Worm (Caenorhabditis elegans) whole organism, early embryonic: ENCODE results near the gene H21P03.10.
A peak's percentile ranks its signal among the peaks of the same experiment; 100 is the strongest.

Source experiments
- B0310.2 ChIP-seq: sonication (generic microtip); optimal IDR thresholded peaks from 2 replicates; lab custom pipeline; 2016; ENCODE audit warnings: mild to moderate bottlenecking, missing genetic modification characterization, missing compliant biosample characterization
- F13C5.2 ChIP-seq: sonication (generic microtip); optimal IDR thresholded peaks from 2 replicates; lab custom pipeline; 2017; ENCODE audit warnings: mild to moderate bottlenecking, missing genetic modification characterization, inconsistent platforms, missing compliant biosample characterization
- aly-1 ChIP-seq: sonication (generic microtip); optimal IDR thresholded peaks from 2 replicates; lab custom pipeline; 2016; ENCODE audit warnings: missing genetic modification characterization, missing compliant biosample characterization
- ama-1 ChIP-seq: fragments of 150-350 bp; optimal IDR thresholded peaks from 2 replicates; lab custom pipeline; 2014
- ceh-13 ChIP-seq: fragments of 200-800 bp; sonication (Bioruptor generic); optimal IDR thresholded peaks from 2 replicates; lab custom pipeline; 2018; ENCODE audit warnings: mild to moderate bottlenecking, missing genetic modification characterization, missing compliant biosample characterization
- ceh-36 ChIP-seq: sonication (generic microtip); optimal IDR thresholded peaks from 2 replicates; lab custom pipeline; 2016; ENCODE audit warnings: missing genetic modification characterization, inconsistent platforms, missing compliant biosample characterization
- ets-7 ChIP-seq: sonication (generic microtip); optimal IDR thresholded peaks from 2 replicates; lab custom pipeline; 2016; ENCODE audit warnings: missing genotype, missing genetic modification characterization, missing compliant biosample characterization
- flt-1 ChIP-seq: fragments of 200-800 bp; sonication (Bioruptor generic); IDR thresholded peaks from 2 replicates; pipeline ENCODE4 v1.3.6; 2022; ENCODE audit warnings: missing genetic modification characterization, missing compliant biosample characterization
- hmbx-1 ChIP-seq: sonication (generic microtip); optimal IDR thresholded peaks from 2 replicates; lab custom pipeline; 2016; ENCODE audit warnings: mild to moderate bottlenecking, missing genetic modification characterization, missing compliant biosample characterization
- hmg-4 ChIP-seq: fragments of 200-800 bp; sonication (Bioruptor generic); optimal IDR thresholded peaks from 2 replicates; lab custom pipeline; 2018; ENCODE audit warnings: mild to moderate bottlenecking, missing genetic modification characterization, missing compliant biosample characterization
- hnd-1 ChIP-seq: sonication (generic microtip); optimal IDR thresholded peaks from 2 replicates; lab custom pipeline; 2016; ENCODE audit warnings: missing genetic modification characterization, missing compliant biosample characterization
- pes-1 ChIP-seq: fragments of 200-800 bp; sonication (Bioruptor generic); IDR thresholded peaks from 2 replicates; pipeline ENCODE4 v1.3.6; 2022; ENCODE audit warnings: missing genetic modification reagents, missing genetic modification characterization, missing compliant biosample characterization
- scrt-1 ChIP-seq: fragments of 200-800 bp; sonication (Bioruptor generic); IDR thresholded peaks from 2 replicates; pipeline ENCODE4 v1.3.6; 2022; ENCODE audit warnings: missing genetic modification characterization, missing compliant biosample characterization
- sea-1 ChIP-seq: fragments of 200-800 bp; sonication (Bioruptor generic); conservative IDR thresholded peaks from 2 replicates; pipeline ENCODE4 v1.3.6; 2022; ENCODE audit warnings: missing genetic modification characterization, missing compliant biosample characterization
- tbx-11 ChIP-seq: fragments of 200-800 bp; sonication (Bioruptor generic); IDR thresholded peaks from 2 replicates; pipeline ENCODE4 v1.3.6; 2022; ENCODE audit warnings: missing genetic modification characterization, missing compliant biosample characterization
- tbx-37 ChIP-seq: fragments of 200-800 bp; sonication (Bioruptor generic); conservative IDR thresholded peaks from 2 replicates; pipeline ENCODE4 v1.3.6; 2022; ENCODE audit warnings: missing genetic modification reagents, missing genetic modification characterization, missing compliant biosample characterization
- tra-4 ChIP-seq: sonication (generic microtip); optimal IDR thresholded peaks from 2 replicates; lab custom pipeline; 2017; ENCODE audit warnings: missing genetic modification characterization, missing compliant biosample characterization

Gene H21P03.10

ce11 chrIV:11480027-11480896, 20.3 kb upstream of the H21P03.10 start, which contains the start of the genes mbf-1 and nse-4:
TSS of gene mbf-1 (minus strand) at chrIV:11480369.
TSS of gene nse-4 (plus strand) at chrIV:11480846.
- peak; percentile 57 for TF ChIP-seq F13C5.2
- TF ChIP-seq pes-1 (GFP tag; lab: Robert Waterston, UW), result no peak
- no peak for TF ChIP-seq B0310.2 (tag; lab: Kevin White, UChicago)
- no peak for TF ChIP-seq ceh-36 (tag; lab: Kevin White, UChicago)
- TF ChIP-seq tbx-11, result no peak
- no peak for TF ChIP-seq ets-7 (tag; lab: Kevin White, UChicago)

DNA sequence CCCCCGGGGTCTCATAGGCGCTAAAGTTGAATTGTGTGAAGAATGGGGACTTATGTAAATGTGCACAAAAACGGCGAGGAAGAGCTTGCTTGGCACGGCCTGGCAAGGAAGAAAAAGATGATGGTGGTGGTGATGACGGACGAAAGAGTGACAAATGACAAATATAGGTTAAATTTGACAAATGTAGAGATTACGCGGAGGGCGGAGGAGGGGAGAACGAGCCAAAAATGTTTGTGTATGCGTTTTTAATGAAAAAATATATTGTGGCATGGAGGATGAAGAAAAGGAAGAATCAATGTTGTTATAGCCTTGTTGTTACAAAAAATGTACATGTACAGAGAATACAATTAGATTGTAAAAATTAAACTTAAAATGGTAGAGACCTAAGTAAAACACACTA, 13.7 kb upstream of the H21P03.10 start:
- no peak for TF ChIP-seq ama-1 (lab: Kevin White, UChicago)
- TF ChIP-seq tbx-37 (GFP tag; lab: Robert Waterston, UW), result no peak
- TF ChIP-seq hnd-1, result no peak
- no peak for TF ChIP-seq ceh-36 (tag; lab: Kevin White, UChicago)
- no peak for TF ChIP-seq sea-1 (GFP tag; lab: Robert Waterston, UW)
- no peak for TF ChIP-seq B0310.2 (tag; lab: Kevin White, UChicago)
- TF ChIP-seq ets-7 (tag; lab: Kevin White, UChicago), result no peak
- no peak for TF ChIP-seq hmbx-1 (tag; lab: Kevin White, UChicago)
- TF ChIP-seq scrt-1 (GFP tag; lab: Robert Waterston, UW), result no peak
- no peak for TF ChIP-seq tra-4 (tag; lab: Kevin White, UChicago)
- TF ChIP-seq tbx-11, result no peak
- TF ChIP-seq flt-1 (GFP tag; lab: Robert Waterston, UW), result no peak
- TF ChIP-seq aly-1, result no peak
- no peak for TF ChIP-seq pes-1 (GFP tag; lab: Robert Waterston, UW)
- no peak for TF ChIP-seq F13C5.2
- no peak for TF ChIP-seq ceh-13 (GFP tag; lab: Kevin White, UChicago)

DNA sequence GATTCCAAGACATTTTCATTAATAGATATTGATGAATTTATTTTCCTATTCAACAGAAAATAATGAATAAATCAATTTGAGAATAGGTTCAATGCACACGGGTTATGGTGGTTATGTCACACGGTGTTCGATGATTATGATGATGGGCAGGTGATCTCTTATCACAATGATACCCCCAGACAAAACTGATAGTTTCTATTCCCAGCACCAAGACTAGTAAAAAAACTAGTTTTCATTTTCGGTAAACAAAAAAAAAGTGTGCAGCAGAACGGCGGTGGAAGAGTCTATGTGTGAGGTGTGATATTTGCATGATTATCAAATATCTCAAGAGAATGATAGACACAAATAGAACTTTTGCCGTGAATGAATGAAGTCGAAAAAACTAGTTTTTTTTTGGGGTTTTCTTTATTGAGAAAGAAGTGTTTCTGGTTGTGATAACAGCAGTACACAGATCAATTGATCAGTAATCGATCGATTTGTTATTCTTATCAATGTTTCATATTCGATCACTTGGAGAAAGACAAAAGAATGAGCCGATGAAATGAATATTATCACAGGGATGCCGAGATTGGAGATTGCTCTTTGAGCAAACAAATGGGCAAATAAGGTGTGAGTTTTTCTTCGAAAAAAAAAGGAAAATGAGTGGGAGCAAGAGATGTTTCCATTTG, 12.5 kb upstream of the H21P03.10 start:
- TF ChIP-seq ama-1 (lab: Kevin White, UChicago) (no peak), tra-4 (tag; lab: Kevin White, UChicago) (no peak), ceh-13 (GFP tag; lab: Kevin White, UChicago) (no peak), hnd-1 (no peak), hmbx-1 (tag; lab: Kevin White, UChicago) (no peak), flt-1 (GFP tag; lab: Robert Waterston, UW) (no peak), hmg-4 (no peak), tbx-37 (GFP tag; lab: Robert Waterston, UW) (no peak), pes-1 (GFP tag; lab: Robert Waterston, UW) (no peak), scrt-1 (GFP tag; lab: Robert Waterston, UW) (no peak), ets-7 (tag; lab: Kevin White, UChicago) (no peak), ceh-36 (tag; lab: Kevin White, UChicago) (no peak)

DNA sequence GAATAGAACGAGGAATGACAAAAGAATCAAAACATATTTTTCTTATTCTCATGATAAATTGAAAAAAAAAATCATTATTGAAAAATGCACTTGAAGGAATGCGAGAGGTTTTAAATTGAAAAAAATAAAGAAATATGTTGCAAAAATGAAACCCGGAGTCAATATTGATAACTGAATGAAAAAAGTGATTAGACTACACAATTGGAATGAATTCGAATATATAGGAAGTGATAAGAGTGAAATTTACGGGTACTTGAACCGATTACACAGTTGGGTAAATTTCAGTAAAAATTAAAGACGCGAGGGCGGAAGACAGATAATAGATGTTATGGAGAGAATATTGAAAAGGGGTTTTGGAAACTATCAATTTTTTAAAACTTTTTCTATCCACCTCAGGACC, 11.4 kb upstream of the H21P03.10 start:
- TF ChIP-seq tbx-11, result no peak
- TF ChIP-seq ama-1 (lab: Kevin White, UChicago), result no peak
- TF ChIP-seq aly-1, result no peak
- TF ChIP-seq hmbx-1 (tag; lab: Kevin White, UChicago), result no peak
- TF ChIP-seq tra-4 (tag; lab: Kevin White, UChicago), result no peak
- no peak for TF ChIP-seq pes-1 (GFP tag; lab: Robert Waterston, UW)
- no peak for TF ChIP-seq ceh-13 (GFP tag; lab: Kevin White, UChicago)
- TF ChIP-seq flt-1 (GFP tag; lab: Robert Waterston, UW), result no peak
- no peak for TF ChIP-seq sea-1 (GFP tag; lab: Robert Waterston, UW)
- no peak for TF ChIP-seq ets-7 (tag; lab: Kevin White, UChicago)
- no peak for TF ChIP-seq B0310.2 (tag; lab: Kevin White, UChicago)
- no peak for TF ChIP-seq tbx-37 (GFP tag; lab: Robert Waterston, UW)
- TF ChIP-seq scrt-1 (GFP tag; lab: Robert Waterston, UW), result no peak
- no peak for TF ChIP-seq hnd-1
- TF ChIP-seq F13C5.2, result no peak
- no peak for TF ChIP-seq hmg-4

DNA sequence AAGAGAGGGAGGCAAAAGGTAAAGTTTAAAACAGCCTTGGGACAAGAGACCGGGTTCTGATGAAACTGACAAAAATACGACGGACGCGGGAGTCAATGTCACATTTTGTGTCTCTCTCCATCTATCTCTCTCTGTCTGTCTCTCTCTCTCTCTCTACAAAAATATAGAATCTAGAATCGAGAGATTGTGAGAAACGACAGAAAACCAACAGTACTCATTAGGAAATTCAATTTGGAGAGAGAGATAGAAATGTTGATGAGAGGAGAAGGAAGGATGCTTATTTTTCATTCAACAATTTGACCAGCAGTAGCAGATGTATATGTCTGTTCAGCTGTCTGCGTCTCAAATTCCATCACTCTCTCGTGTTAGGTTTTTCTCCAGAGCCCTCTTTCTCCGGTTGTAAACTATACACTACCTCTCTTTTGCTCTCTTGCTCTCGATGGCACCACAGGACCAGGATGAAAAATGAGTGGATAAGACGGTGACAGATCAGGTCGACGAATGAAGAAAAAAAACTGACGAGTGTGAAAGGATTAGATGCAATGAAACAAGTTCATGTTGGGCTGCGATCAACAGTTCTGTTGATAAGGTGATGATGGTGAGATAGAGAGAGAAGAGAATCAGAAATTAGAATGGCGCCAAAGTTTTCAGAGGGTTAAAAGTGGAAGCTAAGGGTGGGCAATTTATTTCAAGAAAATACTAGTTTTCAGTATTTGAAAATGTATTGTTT, 10.7 kb upstream of the H21P03.10 start:
- no peak for TF ChIP-seq ama-1 (lab: Kevin White, UChicago)
- TF ChIP-seq pes-1 (GFP tag; lab: Robert Waterston, UW), result no peak
- no peak for TF ChIP-seq ceh-36 (tag; lab: Kevin White, UChicago)
- TF ChIP-seq tra-4 (tag; lab: Kevin White, UChicago), result no peak
- no peak for TF ChIP-seq hnd-1
- TF ChIP-seq hmbx-1 (tag; lab: Kevin White, UChicago), result no peak
- no peak for TF ChIP-seq aly-1
- no peak for TF ChIP-seq hmg-4
- no peak for TF ChIP-seq scrt-1 (GFP tag; lab: Robert Waterston, UW)
- no peak for TF ChIP-seq B0310.2 (tag; lab: Kevin White, UChicago)
- TF ChIP-seq tbx-37 (GFP tag; lab: Robert Waterston, UW), result no peak

DNA sequence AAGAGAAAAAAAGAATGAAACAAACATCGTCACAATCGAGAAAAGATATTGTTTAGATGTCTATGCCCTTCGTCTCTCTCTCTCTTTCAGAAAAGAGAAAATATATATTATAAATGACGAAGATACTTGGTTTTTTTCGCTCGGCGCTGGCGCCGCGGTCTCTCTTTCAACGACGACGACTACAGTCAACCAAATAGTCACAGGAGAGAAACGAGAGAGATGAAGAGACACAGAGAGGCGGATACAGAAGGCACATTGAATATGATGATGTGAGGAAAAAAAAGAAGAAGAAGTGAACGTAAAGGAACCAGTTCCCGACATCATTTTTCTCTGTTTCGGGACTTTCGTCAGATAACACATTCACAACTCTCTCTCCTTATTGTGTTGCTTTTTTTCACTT, 9.1 kb upstream of the H21P03.10 start:
- TF ChIP-seq tra-4 (tag; lab: Kevin White, UChicago) (no peak), aly-1 (no peak), ets-7 (tag; lab: Kevin White, UChicago) (no peak)
